Worm (Caenorhabditis elegans) whole organism, L1 larva: ENCODE measurements around the gene ceh-53.

ENCODE experiments used
- ama-1 ChIP-seq: fragments of 150-350 bp; optimal IDR thresholded peaks from 2 replicates; lab custom pipeline; 2014
- ceh-82 ChIP-seq, 3 experiments: fragments of 150-350 bp in 1 of 3; sonication (generic microtip) in 2 of 3; optimal IDR thresholded peaks; 2 replicates each; lab custom pipeline; 2014 to 2017; ENCODE audit warnings: missing biosample characterization in 3 of 3, missing genetic modification characterization in 3 of 3
- egl-27 ChIP-seq, 2 experiments: fragments of 150-350 bp in 1 of 2; sonication (generic microtip); optimal IDR thresholded peaks; 3 replicates each; lab custom pipeline; 2017 to 2018; ENCODE audit warnings: missing biosample characterization in 2 of 2, missing genetic modification characterization in 2 of 2, missing genetic modification reagents in 2 of 2
- lsy-2 ChIP-seq, 2 experiments: fragments of 150-350 bp; optimal IDR thresholded peaks; 2 replicates each; lab custom pipeline; 2014; ENCODE audit warnings: missing biosample characterization in 2 of 2, missing genetic modification characterization in 2 of 2
- nhr-237 ChIP-seq: fragments of 150-350 bp; optimal IDR thresholded peaks from 2 replicates; lab custom pipeline; 2014; ENCODE audit warnings: missing biosample characterization, missing genetic modification characterization
- nhr-76 ChIP-seq: sonication (generic microtip); optimal IDR thresholded peaks from 2 replicates; lab custom pipeline; 2017; ENCODE audit warnings: missing biosample characterization, missing genetic modification characterization
- nhr-77 ChIP-seq: fragments of 150-350 bp; optimal IDR thresholded peaks from 2 replicates; lab custom pipeline; 2014; ENCODE audit warnings: missing biosample characterization, missing genetic modification characterization
- pqm-1 ChIP-seq: sonication (generic microtip); optimal IDR thresholded peaks from 3 replicates; lab custom pipeline; 2017; ENCODE audit warnings: missing biosample characterization, missing genetic modification characterization
- sox-4 ChIP-seq: sonication (generic microtip); optimal IDR thresholded peaks from 2 replicates; lab custom pipeline; 2016; ENCODE audit warnings: missing genetic modification characterization, missing compliant biosample characterization
- unc-62 ChIP-seq: fragments of 150-350 bp; optimal IDR thresholded peaks from 2 replicates; lab custom pipeline; 2014; ENCODE audit warnings: missing biosample characterization, missing genetic modification reagents, missing genetic modification characterization
- zag-1 ChIP-seq: fragments of 150-350 bp; optimal IDR thresholded peaks from 2 replicates; lab custom pipeline; 2014; ENCODE audit warnings: missing biosample characterization, missing genetic modification characterization

- TF ChIP-seq lsy-2 (tag; optimal IDR thresholded peaks at IDR 0.05; lab: Kevin White, UChicago) (no peak), ama-1 (lab: Kevin White, UChicago) (no peak), zag-1 (tag; lab: Kevin White, UChicago) (no peak), egl-27 (tag; optimal IDR thresholded peaks at IDR 0.05; lab: Kevin White, UChicago) (no peak), nhr-237 (no peak), nhr-76 (tag; lab: Kevin White, UChicago) (no peak), pqm-1 (tag; lab: Kevin White, UChicago) (no peak), nhr-77 (no peak), sox-4 (tag; lab: Kevin White, UChicago) (no peak), unc-62 (no peak), ceh-82 (tag; optimal IDR thresholded peaks at IDR 0.05; lab: Kevin White, UChicago) (no peak)
Measured at ce11 chrIV:3469742-3470141, 28.3 kb upstream of the ceh-53 start, which contains the start of gene F58E2.2.
